Worm (Caenorhabditis elegans) whole organism, L1 larva: ENCODE data around the gene clec-78.
A peak's percentile ranks its signal among the peaks of the same experiment; 100 is the strongest.

Experiments
- C04F5.9 ChIP-seq: sonication (generic microtip); optimal IDR thresholded peaks from 2 replicates; lab custom pipeline; 2016; ENCODE audit warnings: missing genetic modification characterization, missing compliant biosample characterization
- C16A3.4 ChIP-seq: fragments of 150-350 bp; optimal IDR thresholded peaks from 2 replicates; lab custom pipeline; 2014; ENCODE audit warnings: missing biosample characterization, missing genetic modification characterization
- Y116A8C.19 ChIP-seq: sonication (generic microtip); optimal IDR thresholded peaks from 2 replicates; lab custom pipeline; 2016; ENCODE audit warnings: missing compliant biosample characterization, missing genetic modification characterization, borderline replicate concordance
- aha-1 ChIP-seq: fragments of 150-350 bp; optimal IDR thresholded peaks from 2 replicates; lab custom pipeline; 2014; ENCODE audit warnings: missing biosample characterization, missing genetic modification characterization
- ceh-82 ChIP-seq, 3 experiments: fragments of 150-350 bp in 1 of 3; sonication (generic microtip) in 2 of 3; optimal IDR thresholded peaks; 2 replicates each; lab custom pipeline; 2014 to 2017; ENCODE audit warnings: missing biosample characterization in 3 of 3, missing genetic modification characterization in 3 of 3
- ceh-90 ChIP-seq: sonication (generic microtip); optimal IDR thresholded peaks from 2 replicates; lab custom pipeline; 2016; ENCODE audit warnings: missing genetic modification characterization, missing compliant biosample characterization
- efl-3 ChIP-seq: fragments of 200-800 bp; sonication (Bioruptor generic); optimal IDR thresholded peaks from 2 replicates; lab custom pipeline; 2018; ENCODE audit warnings: mild to moderate bottlenecking, missing genetic modification characterization, missing compliant biosample characterization
- elt-2 ChIP-seq: sonication (generic microtip); optimal IDR thresholded peaks from 2 replicates; lab custom pipeline; 2016; ENCODE audit warnings: missing genetic modification characterization, mild to moderate bottlenecking, inconsistent platforms, missing compliant biosample characterization, missing genetic modification reagents
- elt-3 ChIP-seq, 6 experiments: fragments of 150-350 bp in 1 of 6; sonication (generic microtip); optimal IDR thresholded peaks; 2 replicates each; lab custom pipeline; 2017 to 2018; ENCODE audit warnings: missing biosample characterization in 6 of 6, missing genetic modification characterization in 6 of 6, inconsistent platforms in 1 of 6
- ets-5 ChIP-seq: fragments of 200-800 bp; sonication (Bioruptor generic); IDR thresholded peaks from 2 replicates; pipeline ENCODE4 v1.3.6; 2022; ENCODE audit warnings: missing genetic modification characterization, missing compliant biosample characterization
- fkh-4 ChIP-seq: sonication (generic microtip); optimal IDR thresholded peaks from 2 replicates; lab custom pipeline; 2016; ENCODE audit warnings: missing compliant biosample characterization, missing genetic modification characterization, borderline replicate concordance
- fkh-8 ChIP-seq: sonication (generic microtip); optimal IDR thresholded peaks from 2 replicates; lab custom pipeline; 2016; ENCODE audit warnings: mild to moderate bottlenecking, missing genetic modification characterization, missing compliant biosample characterization
- fos-1 ChIP-seq: fragments of 150-350 bp; optimal IDR thresholded peaks from 2 replicates; lab custom pipeline; 2014; ENCODE audit warnings: missing biosample characterization, missing genetic modification characterization
- hpl-2 ChIP-seq: fragments of 150-350 bp; optimal IDR thresholded peaks from 2 replicates; lab custom pipeline; 2014; ENCODE audit warnings: missing biosample characterization, missing genetic modification reagents, missing genetic modification characterization
- irx-1 ChIP-seq: sonication (generic microtip); optimal IDR thresholded peaks from 2 replicates; lab custom pipeline; 2016; ENCODE audit warnings: missing genetic modification characterization, missing compliant biosample characterization
- lin-14 ChIP-seq: fragments of 200-800 bp; sonication (Bioruptor generic); optimal IDR thresholded peaks from 2 replicates; lab custom pipeline; 2018; ENCODE audit warnings: mild to moderate bottlenecking, missing genetic modification characterization, moderate library complexity, missing compliant biosample characterization
- lin-15B ChIP-seq: fragments of 150-350 bp; sonication (generic microtip); optimal IDR thresholded peaks from 3 replicates; lab custom pipeline; 2014; ENCODE audit warnings: missing biosample characterization, missing genetic modification characterization
- lin-39 ChIP-seq: fragments of 150-350 bp; optimal IDR thresholded peaks from 2 replicates; lab custom pipeline; 2014; ENCODE audit warnings: missing biosample characterization, missing genetic modification reagents, missing genetic modification characterization
- lsy-2 ChIP-seq, 2 experiments: fragments of 150-350 bp; optimal IDR thresholded peaks; 2 replicates each; lab custom pipeline; 2014; ENCODE audit warnings: missing biosample characterization in 2 of 2, missing genetic modification characterization in 2 of 2
- mep-1 ChIP-seq: fragments of 150-350 bp; optimal IDR thresholded peaks from 2 replicates; lab custom pipeline; 2014; ENCODE audit warnings: missing biosample characterization, missing genetic modification characterization
- nhr-11 ChIP-seq: fragments of 150-350 bp; optimal IDR thresholded peaks from 2 replicates; lab custom pipeline; 2014; ENCODE audit warnings: missing biosample characterization, missing genetic modification characterization
- nhr-19 ChIP-seq: fragments of 200-800 bp; sonication (Bioruptor generic); conservative IDR thresholded peaks from 2 replicates; pipeline ENCODE4 v1.3.6; 2022; ENCODE audit warnings: missing genetic modification characterization, missing compliant biosample characterization
- nhr-20 ChIP-seq: sonication (generic microtip); optimal IDR thresholded peaks from 2 replicates; lab custom pipeline; 2016; ENCODE audit warnings: mild to moderate bottlenecking, missing genetic modification characterization, missing compliant biosample characterization
- nhr-47 ChIP-seq: sonication (generic microtip); optimal IDR thresholded peaks from 2 replicates; lab custom pipeline; 2016; ENCODE audit warnings: mild to moderate bottlenecking, missing genetic modification characterization, moderate library complexity, missing compliant biosample characterization
- nhr-71 ChIP-seq: sonication (generic microtip); optimal IDR thresholded peaks from 2 replicates; lab custom pipeline; 2016; ENCODE audit warnings: mild to moderate bottlenecking, missing genetic modification characterization, moderate library complexity, missing compliant biosample characterization
- nhr-85 ChIP-seq: sonication (generic microtip); peaks from one replicate; lab custom pipeline; 2016; ENCODE audit warnings: missing genetic modification characterization, inconsistent platforms, missing compliant biosample characterization
- nhr-90 ChIP-seq: sonication (generic microtip); optimal IDR thresholded peaks from 2 replicates; lab custom pipeline; 2016; ENCODE audit warnings: mild to moderate bottlenecking, missing genetic modification characterization, missing compliant biosample characterization; ENCODE audit not compliant: poor library complexity
- pag-3 ChIP-seq: sonication (generic microtip); optimal IDR thresholded peaks from 2 replicates; lab custom pipeline; 2017; ENCODE audit warnings: missing genetic modification characterization, mild to moderate bottlenecking, missing compliant biosample characterization, antibody characterized with exemption, borderline replicate concordance; ENCODE audit not compliant: insufficient read depth
- pax-3 ChIP-seq: fragments of 200-800 bp; sonication (Bioruptor generic); optimal IDR thresholded peaks from 2 replicates; lab custom pipeline; 2018; ENCODE audit warnings: mild to moderate bottlenecking, missing genetic modification characterization, moderate library complexity, missing compliant biosample characterization
- sptf-1 ChIP-seq: fragments of 150-350 bp; optimal IDR thresholded peaks from 2 replicates; lab custom pipeline; 2014; ENCODE audit warnings: missing biosample characterization, missing genetic modification characterization
- tlp-1 ChIP-seq: fragments of 150-350 bp; optimal IDR thresholded peaks from 2 replicates; lab custom pipeline; 2014; ENCODE audit warnings: missing biosample characterization, missing genetic modification characterization
- unc-30 ChIP-seq: sonication (generic microtip); optimal IDR thresholded peaks from 2 replicates; lab custom pipeline; 2017; ENCODE audit warnings: missing biosample characterization, missing genetic modification characterization
- unc-86 ChIP-seq: sonication (generic microtip); optimal IDR thresholded peaks from 2 replicates; lab custom pipeline; 2016; ENCODE audit warnings: missing genetic modification characterization, missing compliant biosample characterization
- zip-4 ChIP-seq: fragments of 200-800 bp; sonication (Bioruptor generic); optimal IDR thresholded peaks from 2 replicates; lab custom pipeline; 2018; ENCODE audit warnings: mild to moderate bottlenecking, missing genetic modification characterization, moderate library complexity, missing compliant biosample characterization

Gene clec-78

ce11 chrIV:3944459-3944858, 44.4 kb upstream of the clec-78 start, which contains the start of gene clec-72 (continued):
- TF ChIP-seq zip-4 (GFP tag; lab: Kevin White, UChicago), result no peak
- no peak for TF ChIP-seq elt-3 (tag; optimal IDR thresholded peaks at IDR 0.05; lab: Kevin White, UChicago)
- TF ChIP-seq efl-3 (GFP tag; lab: Kevin White, UChicago), result no peak
- TF ChIP-seq nhr-20 (tag; lab: Kevin White, UChicago), result peak; percentile 13
- TF ChIP-seq fkh-4 (tag; lab: Kevin White, UChicago), result no peak

ce11 chrIV:3956095-3956494, 32.8 kb upstream of the clec-78 start, which contains the start of gene clec-73:
TSS of gene clec-73 (minus strand) at chrIV:3956195.
- TF ChIP-seq fkh-8 (tag; lab: Kevin White, UChicago) (no peak), ceh-90 (tag; lab: Kevin White, UChicago) (no peak), lin-39 (tag; lab: Kevin White, UChicago) (no peak), pag-3 (no peak), ets-5 (GFP tag; lab: Robert Waterston, UW) (no peak), sptf-1 (no peak)

- TF ChIP-seq tlp-1 (tag; lab: Kevin White, UChicago) (no peak), lin-15B (tag; lab: Kevin White, UChicago) (no peak), lsy-2 (tag; optimal IDR thresholded peaks at IDR 0.05; lab: Kevin White, UChicago) (no peak), pax-3 (tag; lab: Kevin White, UChicago) (no peak), C16A3.4 (tag; lab: Kevin White, UChicago) (no peak), nhr-47 (tag; lab: Kevin White, UChicago) (no peak), hpl-2 (GFP tag; lab: Kevin White, UChicago) (no peak), mep-1 (tag; lab: Kevin White, UChicago) (no peak), unc-86 (tag; lab: Kevin White, UChicago) (no peak), ceh-90 (tag; lab: Kevin White, UChicago) (no peak), nhr-11 (tag; lab: Kevin White, UChicago) (no peak), nhr-90 (tag; lab: Kevin White, UChicago) (no peak), C04F5.9 (tag; lab: Kevin White, UChicago) (no peak), lin-14 (GFP tag; lab: Kevin White, UChicago) (no peak), Y116A8C.19 (tag; lab: Kevin White, UChicago) (no peak), aha-1 (tag; lab: Kevin White, UChicago) (no peak), irx-1 (tag; lab: Kevin White, UChicago) (no peak), nhr-71 (tag; lab: Kevin White, UChicago) (no peak), ceh-82 (tag; optimal IDR thresholded peaks at IDR 0.05; lab: Kevin White, UChicago) (no peak)
Observed at ce11 chrIV:3956705-3957104, 32.2 kb upstream of the clec-78 start, which contains the start of gene clec-74. TSS of gene clec-74 (plus strand) at chrIV:3957005.

ce11 chrIV:3960396-3960795, 28.5 kb upstream of the clec-78 start, which contains the start of gene clec-75:
TSS of gene clec-75 (plus strand) at chrIV:3960734.
- TF ChIP-seq C04F5.9 (tag; lab: Kevin White, UChicago) (no peak), elt-2 (tag; lab: Kevin White, UChicago) (peak; percentile 70)

- TF ChIP-seq nhr-19 (GFP tag; lab: Robert Waterston, UW) (no peak), unc-30 (tag; lab: Kevin White, UChicago) (no peak), nhr-85 (tag; lab: Kevin White, UChicago) (no peak), fos-1 (no peak), nhr-90 (tag; lab: Kevin White, UChicago) (no peak)
Observed at ce11 chrIV:3962584-3962983, 26.3 kb upstream of the clec-78 start, which contains the start of gene Y46C8AM.1. TSS of gene Y46C8AM.1 (plus strand) at chrIV:3962884.
